Worm (Caenorhabditis elegans) whole organism, L3 larva: ENCODE results near the gene twk-48.

Experiments
- R02D3.7 ChIP-seq: fragments of 150-350 bp; optimal IDR thresholded peaks from 2 replicates; lab custom pipeline; 2014; ENCODE audit warnings: missing biosample characterization, missing genetic modification characterization
- ZK546.5 ChIP-seq: sonication (generic microtip); optimal IDR thresholded peaks from 2 replicates; lab custom pipeline; 2017; ENCODE audit warnings: missing biosample characterization, missing genetic modification characterization
- ceh-16 ChIP-seq: sonication (generic microtip); optimal IDR thresholded peaks from 2 replicates; lab custom pipeline; 2017; ENCODE audit warnings: missing biosample characterization, missing genetic modification characterization
- ceh-28 ChIP-seq: fragments of 150-350 bp; optimal IDR thresholded peaks from 2 replicates; lab custom pipeline; 2014; ENCODE audit warnings: missing biosample characterization, missing genetic modification reagents, missing genetic modification characterization
- ceh-82 ChIP-seq: fragments of 150-350 bp; optimal IDR thresholded peaks from 2 replicates; lab custom pipeline; 2014; ENCODE audit warnings: missing biosample characterization, missing genetic modification characterization
- egl-5 ChIP-seq: fragments of 150-350 bp; optimal IDR thresholded peaks from 2 replicates; lab custom pipeline; 2017; ENCODE audit warnings: missing biosample characterization, missing genetic modification reagents, missing genetic modification characterization, inconsistent platforms
- elt-2 ChIP-seq: sonication (generic microtip); optimal IDR thresholded peaks from 2 replicates; lab custom pipeline; 2016; ENCODE audit warnings: missing genetic modification reagents, mild to moderate bottlenecking, missing genetic modification characterization, missing compliant biosample characterization
- elt-3 ChIP-seq, 3 experiments: fragments of 150-350 bp in 1 of 3; sonication (generic microtip) in 2 of 3; optimal IDR thresholded peaks; 2 replicates in 2 of 3; 4 replicates in 1 of 3; lab custom pipeline; 2014 to 2017; ENCODE audit warnings: missing biosample characterization in 3 of 3, missing genetic modification characterization in 3 of 3
- fkh-10 ChIP-seq: sonication (generic microtip); optimal IDR thresholded peaks from 2 replicates; lab custom pipeline; 2017; ENCODE audit warnings: missing biosample characterization, missing genetic modification reagents, missing genetic modification characterization
- hmg-11 ChIP-seq: sonication (generic microtip); optimal IDR thresholded peaks from 2 replicates; lab custom pipeline; 2016; ENCODE audit warnings: missing genetic modification characterization, missing compliant biosample characterization
- jun-1 ChIP-seq: fragments of 150-350 bp; optimal IDR thresholded peaks from 2 replicates; lab custom pipeline; 2014; ENCODE audit warnings: missing biosample characterization, missing genetic modification reagents, missing genetic modification characterization
- lin-15B ChIP-seq: fragments of 150-350 bp; optimal IDR thresholded peaks from 2 replicates; lab custom pipeline; 2014; ENCODE audit warnings: missing biosample characterization, missing genetic modification characterization
- lin-39 ChIP-seq: fragments of 150-350 bp; optimal IDR thresholded peaks from 2 replicates; lab custom pipeline; 2018; ENCODE audit warnings: missing biosample characterization, missing genetic modification reagents, missing genetic modification characterization
- lsy-12 ChIP-seq: sonication (generic microtip); optimal IDR thresholded peaks from 2 replicates; lab custom pipeline; 2016; ENCODE audit warnings: mild to moderate bottlenecking, missing genetic modification characterization, missing compliant biosample characterization
- mml-1 ChIP-seq: fragments of 150-350 bp; sonication (generic microtip); optimal IDR thresholded peaks from 3 replicates; lab custom pipeline; 2014; ENCODE audit warnings: missing biosample characterization, missing genetic modification characterization
- nfya-1 ChIP-seq: sonication (generic microtip); optimal IDR thresholded peaks from 2 replicates; lab custom pipeline; 2017; ENCODE audit warnings: missing genetic modification characterization, mild to moderate bottlenecking, missing compliant biosample characterization, antibody characterized with exemption, moderate library complexity; ENCODE audit not compliant: insufficient read depth
- nhr-23 ChIP-seq: fragments of 150-350 bp; optimal IDR thresholded peaks from 2 replicates; lab custom pipeline; 2014; ENCODE audit warnings: missing biosample characterization, missing genetic modification reagents, missing genetic modification characterization
- nhr-25 ChIP-seq: sonication (generic microtip); optimal IDR thresholded peaks from 2 replicates; lab custom pipeline; 2017; ENCODE audit warnings: missing biosample characterization, missing genetic modification characterization
- nhr-28 ChIP-seq: fragments of 150-350 bp; optimal IDR thresholded peaks from 2 replicates; lab custom pipeline; 2014; ENCODE audit warnings: missing biosample characterization, missing genetic modification characterization
- nhr-43 ChIP-seq: sonication (generic microtip); optimal IDR thresholded peaks from 2 replicates; lab custom pipeline; 2016; ENCODE audit warnings: mild to moderate bottlenecking, missing genetic modification characterization, missing compliant biosample characterization; ENCODE audit not compliant: poor library complexity, severe bottlenecking
- nhr-67 ChIP-seq: fragments of 150-350 bp; optimal IDR thresholded peaks from 2 replicates; lab custom pipeline; 2014; ENCODE audit warnings: missing biosample characterization, missing genetic modification characterization
- nhr-77 ChIP-seq: fragments of 150-350 bp; optimal IDR thresholded peaks from 2 replicates; lab custom pipeline; 2014; ENCODE audit warnings: missing biosample characterization, missing genetic modification characterization
- pha-4 ChIP-seq: fragments of 150-350 bp; optimal IDR thresholded peaks from 2 replicates; lab custom pipeline; 2014; ENCODE audit warnings: missing biosample characterization, missing genetic modification reagents, missing genetic modification characterization
- pqm-1 ChIP-seq: fragments of 150-350 bp; optimal IDR thresholded peaks from 2 replicates; lab custom pipeline; 2017; ENCODE audit warnings: missing biosample characterization, missing genetic modification characterization, inconsistent platforms
- skn-1 ChIP-seq: fragments of 150-350 bp; optimal IDR thresholded peaks from 2 replicates; lab custom pipeline; 2014; ENCODE audit warnings: missing biosample characterization, missing genetic modification characterization
- snpc-4 ChIP-seq: fragments of 150-350 bp; optimal IDR thresholded peaks from 2 replicates; lab custom pipeline; 2014; ENCODE audit warnings: missing biosample characterization, missing genetic modification characterization
- tbx-2 ChIP-seq: sonication (generic microtip); optimal IDR thresholded peaks from 2 replicates; lab custom pipeline; 2016; ENCODE audit warnings: mild to moderate bottlenecking, missing genetic modification characterization, missing compliant biosample characterization
- unc-39 ChIP-seq: sonication (generic microtip); optimal IDR thresholded peaks from 4 replicates; lab custom pipeline; 2017; ENCODE audit warnings: missing biosample characterization, missing genetic modification characterization
- ztf-11 ChIP-seq: fragments of 150-350 bp; optimal IDR thresholded peaks from 2 replicates; lab custom pipeline; 2014; ENCODE audit warnings: missing biosample characterization, missing genetic modification characterization
- ztf-4 ChIP-seq: fragments of 150-350 bp; optimal IDR thresholded peaks from 2 replicates; lab custom pipeline; 2014; ENCODE audit warnings: missing biosample characterization, missing genetic modification characterization

The twk-48 gene

ce11 chrIII:9859133-9859775 lies 1.3 kb upstream of the twk-48 start, which contains the start of gene gpdh-2:
TSS of gene gpdh-2 (minus strand) at chrIII:9859183.
- TF ChIP-seq lin-39 (tag; lab: Kevin White, UChicago) (peak; percentile 15), nfya-1 (tag; lab: Kevin White, UChicago) (peak; percentile 48), ztf-4 (tag; lab: Kevin White, UChicago) (no peak)

- TF ChIP-seq lsy-12 (peak; percentile 72), ceh-82 (peak; percentile 4), snpc-4 (peak; percentile 9), nhr-25 (tag; lab: Kevin White, UChicago) (peak; percentile 19), pqm-1 (tag; lab: Kevin White, UChicago) (peak; percentile 15), hmg-11 (peak; percentile 53), nfya-1 (tag; lab: Kevin White, UChicago) (peak; percentile 47), elt-2 (peak; percentile 36), jun-1 (tag; lab: Kevin White, UChicago) (peak; percentile 71), lin-39 (tag; lab: Kevin White, UChicago) (peak; percentile 58), nhr-77 (tag; lab: Kevin White, UChicago) (no peak), skn-1 (tag; lab: Kevin White, UChicago) (peak; percentile 46), nhr-28 (tag; lab: Kevin White, UChicago) (no peak), nhr-23 (no peak), lin-15B (peak; percentile 10), egl-5 (tag; lab: Kevin White, UChicago) (peak; percentile 62), ceh-16 (no peak), elt-3 (tag; optimal IDR thresholded peaks at IDR 0.05; lab: Kevin White, UChicago) (peak in 1 of 3 experiments; percentile 38), tbx-2 (peak; percentile 20), nhr-43 (peak; percentile 26), pha-4 (tag; lab: Kevin White, UChicago) (peak; percentile 50)
These were observed 1.2 kb downstream of the twk-48 start for ce11 chrIII:9861470-9862342.

- no peak for TF ChIP-seq snpc-4
- TF ChIP-seq ztf-11 = no peak
- TF ChIP-seq nfya-1 (tag; lab: Kevin White, UChicago) = no peak
- no peak for TF ChIP-seq nhr-28 (tag; lab: Kevin White, UChicago)
- no peak for TF ChIP-seq unc-39 (tag; lab: Kevin White, UChicago)
- no peak for TF ChIP-seq lin-39 (tag; lab: Kevin White, UChicago)
- no peak for TF ChIP-seq R02D3.7 (tag; lab: Kevin White, UChicago)
- TF ChIP-seq nhr-25 (tag; lab: Kevin White, UChicago) = no peak
- TF ChIP-seq ceh-16 = no peak
- TF ChIP-seq mml-1 (tag; lab: Kevin White, UChicago) = no peak
- no peak for TF ChIP-seq nhr-77 (tag; lab: Kevin White, UChicago)
- TF ChIP-seq ceh-28 (tag; lab: Kevin White, UChicago) = no peak
- no peak for TF ChIP-seq jun-1 (tag; lab: Kevin White, UChicago)
- no peak for TF ChIP-seq nhr-67 (tag; lab: Kevin White, UChicago)
- no peak for TF ChIP-seq tbx-2
- no peak for TF ChIP-seq pha-4 (tag; lab: Kevin White, UChicago)
- TF ChIP-seq lsy-12 = no peak
- TF ChIP-seq ZK546.5 (tag; lab: Kevin White, UChicago) = no peak
- TF ChIP-seq, all 47 proteins: peak for 0
These were observed 1.9 kb downstream of the twk-48 start for ce11 chrIII:9862469-9862868.

ce11 chrIII:9867352-9867751 lies 6.8 kb downstream of the twk-48 start:
- TF ChIP-seq fkh-10 (GFP tag; lab: Kevin White, UChicago) (no peak), nhr-23 (peak; percentile 41)
